Fruit fly (Drosophila melanogaster): Measurements from ENCODE around the gene CG42659.

DNA sequence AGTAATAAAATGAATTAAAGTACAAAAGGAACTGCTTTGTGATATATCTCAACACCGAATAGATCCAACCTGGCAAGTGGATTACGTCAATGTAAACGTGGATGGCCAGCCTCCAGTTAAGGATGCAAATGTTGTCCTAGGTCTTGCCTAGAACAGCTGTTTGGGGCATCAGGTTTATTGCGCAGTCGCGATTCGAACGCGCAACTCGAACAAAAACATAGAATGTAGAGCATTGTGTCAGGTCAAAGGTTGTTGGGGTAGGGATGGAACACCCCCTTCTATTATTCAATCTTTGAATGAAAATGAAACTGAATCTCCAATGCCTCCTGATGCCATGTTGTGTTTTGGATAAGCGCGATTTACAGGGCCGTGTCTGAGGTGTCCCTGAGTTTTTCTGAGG, 2.5 kb downstream of the CG42659 start:
- TF ChIP-seq wor (GFP tag; IDR thresholded peaks at IDR 0.05) (no peak), gt (GFP tag; IDR thresholded peaks at IDR 0.05) (no peak), Ravus (GFP tag; IDR thresholded peaks at IDR 0.05) (no peak), Dp (GFP tag; optimal IDR thresholded peaks at IDR 0.05) (no peak), Lim3 (GFP tag; IDR thresholded peaks at IDR 0.05) (no peak), Sox100B (GFP tag; optimal IDR thresholded peaks at IDR 0.05) (no peak), E2f1 (GFP tag; IDR thresholded peaks at IDR 0.05) (no peak), fd96Cb (tag; optimal IDR thresholded peaks at IDR 0.05) (no peak), CG7928 (GFP tag; optimal IDR thresholded peaks at IDR 0.05) (no peak), Dll (GFP tag; IDR thresholded peaks at IDR 0.05; ENCODE audit: partially characterized antibody) (no peak), tap (tag; optimal IDR thresholded peaks at IDR 0.05) (no peak), CG14667 (GFP tag; IDR thresholded peaks at IDR 0.05) (no peak)
